Worm (Caenorhabditis elegans) whole organism, L3 larva: ENCODE measurements around the gene madf-1.

Experiments
- aly-2 ChIP-seq: fragments of 150-350 bp; optimal IDR thresholded peaks from 2 replicates; lab custom pipeline; 2014; ENCODE audit warnings: missing biosample characterization, missing genetic modification characterization
- nhr-28 ChIP-seq: fragments of 150-350 bp; optimal IDR thresholded peaks from 2 replicates; lab custom pipeline; 2014; ENCODE audit warnings: missing biosample characterization, missing genetic modification characterization
- sea-2 ChIP-seq: fragments of 150-350 bp; sonication (generic microtip); optimal IDR thresholded peaks from 4 replicates; lab custom pipeline; 2014; ENCODE audit warnings: missing biosample characterization, missing genetic modification reagents, missing genetic modification characterization
- skn-1 ChIP-seq: fragments of 150-350 bp; optimal IDR thresholded peaks from 2 replicates; lab custom pipeline; 2014; ENCODE audit warnings: missing biosample characterization, missing genetic modification characterization
- unc-62 ChIP-seq: fragments of 150-350 bp; sonication (generic microtip); optimal IDR thresholded peaks from 4 replicates; lab custom pipeline; 2014; ENCODE audit warnings: missing biosample characterization, missing genetic modification reagents, missing genetic modification characterization
- zag-1 ChIP-seq: fragments of 150-350 bp; optimal IDR thresholded peaks from 2 replicates; lab custom pipeline; 2014; ENCODE audit warnings: missing biosample characterization, missing genetic modification characterization

DNA sequence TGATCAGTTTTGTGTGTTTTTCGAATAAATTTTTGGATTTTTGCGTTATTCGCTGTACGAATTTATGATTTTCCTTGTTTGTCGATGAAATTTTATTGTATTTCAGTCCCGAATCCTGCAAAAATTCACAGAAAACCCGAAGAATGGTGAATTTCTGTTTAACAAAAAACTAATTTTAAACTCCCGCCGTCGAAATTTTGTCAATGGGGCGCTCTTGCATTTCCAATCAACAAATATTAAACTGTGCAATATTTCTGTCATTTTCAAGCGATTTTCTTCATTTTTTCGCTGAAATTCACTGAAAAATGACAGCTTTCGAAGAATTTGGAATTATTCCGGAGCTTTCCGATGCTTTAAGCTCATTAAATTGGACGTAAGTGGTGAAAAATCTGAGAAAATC is 43.0 kb upstream of the madf-1 start, which contains the start of gene Y55F3BR.1:
- TF ChIP-seq unc-62 (GFP tag; lab: Kevin White, UChicago): no peak
- TF ChIP-seq skn-1 (tag; lab: Kevin White, UChicago): no peak
- no peak for TF ChIP-seq aly-2 (tag; lab: Kevin White, UChicago)
- TF ChIP-seq sea-2: no peak
- no peak for TF ChIP-seq nhr-28
- TF ChIP-seq zag-1: no peak
